Worm (Caenorhabditis elegans) whole organism, late embryonic: ENCODE measurements around the gene ZK1321.4.
"Not testable (repeated sequence)": the region's sequence is repeated elsewhere in the genome, so short reads cannot be mapped to it uniquely, and the experiment has no call there.

Experiments
- ahr-1 ChIP-seq: sonication (generic microtip); optimal IDR thresholded peaks from 2 replicates; lab custom pipeline; 2016; ENCODE audit warnings: missing genetic modification characterization, missing compliant biosample characterization
- ama-1 ChIP-seq: fragments of 150-350 bp; optimal IDR thresholded peaks from 2 replicates; lab custom pipeline; 2014
- ceh-48 ChIP-seq: sonication (generic microtip); optimal IDR thresholded peaks from 2 replicates; lab custom pipeline; 2016; ENCODE audit warnings: missing genetic modification characterization, inconsistent platforms, missing compliant biosample characterization
- ceh-9 ChIP-seq: sonication (generic microtip); optimal IDR thresholded peaks from 2 replicates; lab custom pipeline; 2016; ENCODE audit warnings: mild to moderate bottlenecking, missing genetic modification characterization, inconsistent platforms, missing compliant biosample characterization
- che-1 ChIP-seq: sonication (generic microtip); optimal IDR thresholded peaks from 2 replicates; lab custom pipeline; 2016; ENCODE audit warnings: mild to moderate bottlenecking, missing genetic modification characterization, missing compliant biosample characterization
- dmd-4 ChIP-seq: sonication (generic microtip); optimal IDR thresholded peaks from 2 replicates; lab custom pipeline; 2016; ENCODE audit warnings: borderline replicate concordance, missing genetic modification characterization, missing compliant biosample characterization
- elt-4 ChIP-seq: sonication (generic microtip); optimal IDR thresholded peaks from 2 replicates; lab custom pipeline; 2016; ENCODE audit warnings: missing genetic modification characterization, missing compliant biosample characterization
- fax-1 ChIP-seq: sonication (generic microtip); optimal IDR thresholded peaks from 2 replicates; lab custom pipeline; 2016; ENCODE audit warnings: missing genotype, missing genetic modification characterization, missing compliant biosample characterization
- lin-11 ChIP-seq: fragments of 200-800 bp; sonication (Bioruptor generic); optimal IDR thresholded peaks from 2 replicates; lab custom pipeline; 2018; ENCODE audit warnings: mild to moderate bottlenecking, missing genetic modification characterization, missing compliant biosample characterization
- pqm-1 ChIP-seq: sonication (generic microtip); optimal IDR thresholded peaks from 2 replicates; lab custom pipeline; 2016; ENCODE audit warnings: missing genetic modification characterization, missing compliant biosample characterization
- ref-2 ChIP-seq: sonication (generic microtip); optimal IDR thresholded peaks from 2 replicates; lab custom pipeline; 2016; ENCODE audit warnings: missing genetic modification characterization, missing compliant biosample characterization
- sox-4 ChIP-seq: sonication (generic microtip); optimal IDR thresholded peaks from 2 replicates; lab custom pipeline; 2017; ENCODE audit warnings: mild to moderate bottlenecking, missing genetic modification characterization, inconsistent platforms, missing compliant biosample characterization
- tbx-2 ChIP-seq: sonication (generic microtip); optimal IDR thresholded peaks from 2 replicates; lab custom pipeline; 2016; ENCODE audit warnings: missing genetic modification characterization, missing compliant biosample characterization

DNA sequence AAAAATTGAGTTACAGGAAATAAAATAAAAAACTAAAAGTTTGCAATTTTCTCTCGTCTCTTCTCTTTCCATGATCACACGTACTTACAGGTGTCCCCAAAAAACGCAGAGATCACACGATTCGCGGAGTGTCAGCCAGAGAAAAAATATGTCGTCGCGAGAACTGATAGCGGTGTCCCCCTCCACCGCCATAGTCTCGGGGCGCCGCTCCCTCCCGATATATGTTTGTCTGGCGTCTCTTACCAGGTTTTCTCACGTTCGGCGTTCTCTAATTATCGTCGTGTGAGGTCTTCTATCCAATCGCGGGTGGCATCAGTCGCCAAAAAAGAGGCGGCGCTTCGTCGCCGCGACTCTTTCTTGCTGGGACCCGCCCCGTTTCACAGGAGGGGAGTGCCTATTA, 41.9 kb downstream of the ZK1321.4 start, which contains the start of gene mab-3:
- TF ChIP-seq sox-4 (tag; lab: Kevin White, UChicago); tbx-2 (tag; lab: Kevin White, UChicago); fax-1 (tag; lab: Kevin White, UChicago); ref-2 (tag; lab: Kevin White, UChicago); ahr-1 (tag; lab: Kevin White, UChicago); che-1; ceh-48 (tag; lab: Kevin White, UChicago); dmd-4 (tag; lab: Kevin White, UChicago); pqm-1 (tag; lab: Kevin White, UChicago); ama-1 (lab: Kevin White, UChicago); lin-11 (tag; lab: Kevin White, UChicago); elt-4 (tag; lab: Kevin White, UChicago); ceh-9 (tag; lab: Kevin White, UChicago): not testable (repeated sequence)
